Fruit fly (Drosophila melanogaster) whole organism, prepupa: Measurements from ENCODE around the gene EMC3.

Experiments
- CG10631 ChIP-seq: fragments of 200-800 bp; sonication (Bioruptor generic); optimal IDR thresholded peaks from 2 replicates; lab custom pipeline; 2016; ENCODE audit warnings: missing biosample characterization, missing genetic modification characterization
- CG11902 ChIP-seq: fragments of 200-800 bp; sonication (Bioruptor generic); optimal IDR thresholded peaks from 3 replicates; lab custom pipeline; 2016; ENCODE audit warnings: missing biosample characterization, missing genetic modification characterization
- CG6163 ChIP-seq: fragments of 200-800 bp; sonication (Bioruptor generic); IDR thresholded peaks from 3 replicates; pipeline ENCODE4 v1.3.6; 2022; ENCODE audit warnings: missing biosample characterization, missing genetic modification characterization
- CG8119 ChIP-seq: fragments of 200-800 bp; sonication (Bioruptor generic); IDR thresholded peaks from 3 replicates; pipeline ENCODE4 v1.3.6; 2022; ENCODE audit warnings: missing biosample characterization, missing genetic modification characterization
- CG9139 ChIP-seq: fragments of 200-800 bp; sonication (Bioruptor generic); optimal IDR thresholded peaks from 3 replicates; lab custom pipeline; 2017; ENCODE audit warnings: missing biosample characterization, mild to moderate bottlenecking, missing genetic modification characterization
- OdsH ChIP-seq: fragments of 200-800 bp; sonication (Bioruptor generic); optimal IDR thresholded peaks from 3 replicates; lab custom pipeline; 2016; ENCODE audit warnings: missing biosample characterization, missing genetic modification characterization
- Sox102F ChIP-seq: fragments of 200-800 bp; sonication (Bioruptor generic); optimal IDR thresholded peaks from 2 replicates; lab custom pipeline; 2016; ENCODE audit warnings: missing biosample characterization, mild to moderate bottlenecking, missing genetic modification characterization
- Sox15 ChIP-seq: fragments of 200-800 bp; sonication (Bioruptor generic); optimal IDR thresholded peaks from 3 replicates; lab custom pipeline; 2016; ENCODE audit warnings: missing biosample characterization, missing genetic modification characterization
- acj6 ChIP-seq: fragments of 200-800 bp; sonication (Bioruptor generic); optimal IDR thresholded peaks from 3 replicates; lab custom pipeline; 2016; ENCODE audit warnings: missing biosample characterization, missing genetic modification characterization
- fd59A ChIP-seq: fragments of 200-800 bp; sonication (Bioruptor generic); optimal IDR thresholded peaks from 2 replicates; lab custom pipeline; 2017; ENCODE audit warnings: missing biosample characterization, mild to moderate bottlenecking, missing genetic modification characterization, missing genetic modification reagents
- lz ChIP-seq: fragments of 200-800 bp; sonication (Bioruptor generic); optimal IDR thresholded peaks from 3 replicates; lab custom pipeline; 2016; ENCODE audit warnings: missing biosample characterization, missing genetic modification characterization
- topi ChIP-seq: fragments of 200-800 bp; sonication (Bioruptor generic); optimal IDR thresholded peaks from 3 replicates; lab custom pipeline; 2016; ENCODE audit warnings: missing biosample characterization, missing genetic modification characterization

DNA sequence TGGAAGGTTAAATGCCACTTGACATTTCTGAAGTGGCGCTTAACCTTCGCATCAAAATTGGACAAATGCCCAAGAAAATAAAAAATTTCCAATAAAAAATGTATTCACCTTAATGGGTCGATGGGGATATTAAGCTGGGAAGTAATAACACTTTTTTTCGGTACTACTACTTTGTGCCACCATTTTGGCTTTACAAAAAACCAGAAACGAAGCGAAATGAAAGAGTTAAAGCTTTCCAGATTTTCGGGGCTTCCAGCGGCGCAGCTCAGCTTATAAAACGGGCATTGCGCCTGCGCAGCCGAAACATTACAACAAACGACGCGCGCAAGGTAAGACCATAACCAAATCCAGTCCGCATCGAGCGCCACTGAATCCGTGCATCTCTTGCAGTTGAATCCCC lies 38.3 kb upstream of the EMC3 start, which contains the start of gene CG17127:
- TF ChIP-seq acj6 (no peak), Sox102F (GFP tag; lab: Kevin White, UChicago) (no peak), CG11902 (GFP tag; lab: Kevin White, UChicago) (no peak), fd59A (GFP tag; lab: Kevin White, UChicago) (no peak), CG6163 (no peak), CG9139 (GFP tag; lab: Kevin White, UChicago) (no peak), OdsH (GFP tag; lab: Kevin White, UChicago) (no peak), CG8119 (GFP tag; lab: Robert Waterston, UW) (no peak), topi (no peak), CG10631 (GFP tag; lab: Kevin White, UChicago) (no peak), Sox15 (GFP tag; lab: Kevin White, UChicago) (no peak), lz (GFP tag; lab: Kevin White, UChicago) (no peak)
